Fruit fly (Drosophila melanogaster) whole organism, embryonic: ENCODE results near the gene CG17105.

Experiments used
- Bdp1 ChIP-seq: fragments of 200-800 bp; sonication (Bioruptor generic); optimal IDR thresholded peaks from 3 replicates; lab custom pipeline; 2016; ENCODE audit warnings: missing biosample characterization, missing genetic modification characterization
- CG1024 ChIP-seq: fragments of 200-800 bp; sonication (Bioruptor generic); IDR thresholded peaks from 2 replicates; pipeline ENCODE4 v1.3.6; 2022; ENCODE audit warnings: missing biosample characterization, missing genetic modification characterization
- CG10565 ChIP-seq: fragments of 200-800 bp; sonication (Bioruptor generic); optimal IDR thresholded peaks from 3 replicates; lab custom pipeline; 2016; ENCODE audit warnings: missing biosample characterization, mild to moderate bottlenecking, missing genetic modification characterization
- CG11504 ChIP-seq: fragments of 200-800 bp; sonication (Bioruptor generic); optimal IDR thresholded peaks from 3 replicates; lab custom pipeline; 2019; ENCODE audit warnings: missing biosample characterization, mild to moderate bottlenecking, missing genetic modification characterization, moderate library complexity
- CG12071 ChIP-seq: fragments of 200-800 bp; sonication (Bioruptor generic); optimal IDR thresholded peaks from 3 replicates; lab custom pipeline; 2018; ENCODE audit warnings: missing biosample characterization, mild to moderate bottlenecking, missing genetic modification characterization
- CG12299 ChIP-seq: fragments of 200-800 bp; sonication (Bioruptor generic); optimal IDR thresholded peaks from 2 replicates; lab custom pipeline; 2018; ENCODE audit warnings: missing biosample characterization, mild to moderate bottlenecking, missing genetic modification characterization
- CG12391 ChIP-seq: fragments of 200-800 bp; sonication (Bioruptor generic); optimal IDR thresholded peaks from 3 replicates; lab custom pipeline; 2018; ENCODE audit warnings: missing biosample characterization, mild to moderate bottlenecking, missing genetic modification characterization, moderate library complexity
- CG13296 ChIP-seq: fragments of 200-800 bp; sonication (Bioruptor generic); optimal IDR thresholded peaks from 3 replicates; lab custom pipeline; 2018; ENCODE audit warnings: missing biosample characterization, mild to moderate bottlenecking, missing genetic modification characterization
- CG16813 ChIP-seq: fragments of 200-800 bp; sonication (Bioruptor generic); IDR thresholded peaks from 3 replicates; pipeline ENCODE4 v1.3.6; 2022; ENCODE audit warnings: missing biosample characterization, missing genetic modification characterization; ENCODE audit not compliant: partially characterized antibody
- CG17802 ChIP-seq: fragments of 200-800 bp; sonication (Bioruptor generic); optimal IDR thresholded peaks from 2 replicates; lab custom pipeline; 2018; ENCODE audit warnings: missing biosample characterization, mild to moderate bottlenecking, missing genetic modification characterization, moderate library complexity
- CG2678 ChIP-seq: fragments of 200-800 bp; sonication (Bioruptor generic); optimal IDR thresholded peaks from 3 replicates; lab custom pipeline; 2019; ENCODE audit warnings: missing biosample characterization, mild to moderate bottlenecking, missing genetic modification characterization, moderate library complexity
- CG3281 ChIP-seq: fragments of 200-800 bp; sonication (Bioruptor generic); optimal IDR thresholded peaks from 3 replicates; lab custom pipeline; 2017; ENCODE audit warnings: missing biosample characterization, mild to moderate bottlenecking, missing genetic modification characterization
- CG33557 ChIP-seq: fragments of 200-800 bp; sonication (Bioruptor generic); optimal IDR thresholded peaks from 2 replicates; lab custom pipeline; 2019; ENCODE audit warnings: missing biosample characterization, mild to moderate bottlenecking, missing genetic modification characterization, moderate library complexity
- CG3847 ChIP-seq: fragments of 200-800 bp; sonication (Bioruptor generic); IDR thresholded peaks from 2 replicates; pipeline ENCODE4 v1.3.6; 2022; ENCODE audit warnings: missing biosample characterization, missing genetic modification characterization
- CG4282 ChIP-seq: fragments of 200-800 bp; sonication (Bioruptor generic); optimal IDR thresholded peaks from 2 replicates; lab custom pipeline; 2016; ENCODE audit warnings: missing biosample characterization, missing genetic modification characterization
- CG4404 ChIP-seq: fragments of 200-800 bp; sonication (Bioruptor generic); IDR thresholded peaks from 2 replicates; pipeline ENCODE4 v1.3.6; 2022; ENCODE audit warnings: missing biosample characterization, missing genetic modification characterization
- CG6254 ChIP-seq: fragments of 200-800 bp; sonication (Bioruptor generic); optimal IDR thresholded peaks from 3 replicates; lab custom pipeline; 2017; ENCODE audit warnings: mild to moderate bottlenecking, missing biosample characterization, missing genetic modification reagents, missing genetic modification characterization
- CG8924 ChIP-seq: fragments of 200-800 bp; optimal IDR thresholded peaks from 3 replicates; lab custom pipeline; 2019; ENCODE audit warnings: missing biosample characterization, mild to moderate bottlenecking, missing genetic modification characterization, moderate library complexity
- CG9876 ChIP-seq: fragments of 200-800 bp; sonication (Bioruptor generic); optimal IDR thresholded peaks from 2 replicates; lab custom pipeline; 2016; ENCODE audit warnings: missing biosample characterization, missing genetic modification characterization
- CHES-1-like ChIP-seq: fragments of 200-800 bp; sonication (Bioruptor generic); optimal IDR thresholded peaks from 2 replicates; lab custom pipeline; 2016; ENCODE audit warnings: missing biosample characterization, missing genetic modification characterization
- Dad ChIP-seq: fragments of 200-800 bp; sonication (Bioruptor generic); optimal IDR thresholded peaks from 3 replicates; lab custom pipeline; 2016; ENCODE audit warnings: missing biosample characterization, missing genetic modification characterization
- Dfd ChIP-seq, 2 experiments: fragments of >200 bp; optimal IDR thresholded peaks; 2 replicates each; lab custom pipeline; 2017; ENCODE audit warnings: missing biosample characterization in 2 of 2, missing genetic modification characterization in 2 of 2
- Doc2 ChIP-seq: fragments of 200-800 bp; sonication (Bioruptor generic); IDR thresholded peaks from 2 replicates; pipeline ENCODE4 v1.3.6; 2022; ENCODE audit warnings: missing biosample characterization, missing genetic modification characterization
- H15 ChIP-seq: fragments of 200-800 bp; sonication (Bioruptor generic); IDR thresholded peaks from 3 replicates; pipeline ENCODE4 v1.3.6; 2022; ENCODE audit warnings: missing biosample characterization, missing genetic modification characterization
- HLH3B ChIP-seq: fragments of 200-800 bp; sonication (Bioruptor generic); IDR thresholded peaks from 2 replicates; pipeline ENCODE4 v1.3.6; 2022; ENCODE audit warnings: missing biosample characterization, missing genetic modification characterization
- Hr78 ChIP-seq, 2 experiments: fragments of 200-800 bp in 1 of 2; fragments of >200 bp in 1 of 2; sonication (Bioruptor generic) in 1 of 2; optimal IDR thresholded peaks; 2 replicates each; lab custom pipeline; 2017 to 2019; ENCODE audit warnings: missing biosample characterization in 2 of 2, missing genetic modification characterization in 2 of 2, mild to moderate bottlenecking in 1 of 2, moderate library complexity in 1 of 2
- Hsf ChIP-seq: fragments of 200-800 bp; sonication (Bioruptor generic); optimal IDR thresholded peaks from 3 replicates; lab custom pipeline; 2016; ENCODE audit warnings: missing biosample characterization, missing genetic modification characterization
- MTF-1 ChIP-seq: fragments of 200-800 bp; sonication (Bioruptor generic); optimal IDR thresholded peaks from 2 replicates; lab custom pipeline; 2018; ENCODE audit warnings: missing biosample characterization, mild to moderate bottlenecking, missing genetic modification characterization, borderline replicate concordance
- NfI ChIP-seq: fragments of 200-800 bp; sonication (Bioruptor generic); optimal IDR thresholded peaks from 3 replicates; lab custom pipeline; 2018; ENCODE audit warnings: missing biosample characterization, mild to moderate bottlenecking, missing genetic modification characterization, moderate library complexity
- Optix ChIP-seq: fragments of 200-800 bp; sonication (Bioruptor generic); IDR thresholded peaks from 3 replicates; pipeline ENCODE4 v1.3.6; 2022; ENCODE audit warnings: missing biosample characterization, missing genetic modification characterization
- Six4 ChIP-seq: fragments of 200-800 bp; sonication (Bioruptor generic); optimal IDR thresholded peaks from 2 replicates; lab custom pipeline; 2016; ENCODE audit warnings: missing biosample characterization, missing genetic modification characterization
- Spps ChIP-seq: fragments of 200-800 bp; sonication (Bioruptor generic); optimal IDR thresholded peaks from 2 replicates; lab custom pipeline; 2018; ENCODE audit warnings: missing biosample characterization, mild to moderate bottlenecking, missing genetic modification characterization
- bab2 ChIP-seq: fragments of 200-800 bp; sonication (Bioruptor generic); optimal IDR thresholded peaks from 2 replicates; lab custom pipeline; 2016; ENCODE audit warnings: missing biosample characterization, missing genetic modification characterization
- dmrt99B ChIP-seq: fragments of 200-800 bp; sonication (Bioruptor generic); optimal IDR thresholded peaks from 2 replicates; lab custom pipeline; 2018; ENCODE audit warnings: missing biosample characterization, mild to moderate bottlenecking, missing genetic modification characterization, moderate library complexity
- fru ChIP-seq: fragments of >200 bp; optimal IDR thresholded peaks from 2 replicates; lab custom pipeline; 2017
- gcm2 ChIP-seq: fragments of 200-800 bp; sonication (Bioruptor generic); optimal IDR thresholded peaks from 2 replicates; lab custom pipeline; 2016; ENCODE audit warnings: missing biosample characterization, missing genetic modification characterization
- ham ChIP-seq: fragments of 200-800 bp; sonication (Bioruptor generic); IDR thresholded peaks from 2 replicates; pipeline ENCODE4 v1.3.6; 2022; ENCODE audit warnings: missing biosample characterization, missing genetic modification characterization
- hbn ChIP-seq: fragments of 200-800 bp; sonication (Bioruptor generic); IDR thresholded peaks from 2 replicates; pipeline ENCODE4 v1.3.6; 2022; ENCODE audit warnings: missing biosample characterization, missing genetic modification characterization; ENCODE audit not compliant: partially characterized antibody
- ken ChIP-seq: fragments of 200-800 bp; sonication (Bioruptor generic); IDR thresholded peaks from 3 replicates; pipeline ENCODE4 v1.3.6; 2022; ENCODE audit warnings: missing biosample characterization, missing genetic modification characterization
- lilli ChIP-seq: fragments of 200-800 bp; sonication (Bioruptor generic); optimal IDR thresholded peaks from 3 replicates; lab custom pipeline; 2016; ENCODE audit warnings: missing biosample characterization, missing genetic modification characterization
- mld ChIP-seq: fragments of 200-800 bp; sonication (Bioruptor generic); IDR thresholded peaks from 3 replicates; pipeline ENCODE4 v1.3.6; 2022; ENCODE audit warnings: missing biosample characterization, missing genetic modification characterization; ENCODE audit not compliant: partially characterized antibody
- peb ChIP-seq: fragments of 200-800 bp; sonication (Bioruptor generic); IDR thresholded peaks from 2 replicates; pipeline ENCODE4 v1.3.6; 2022; ENCODE audit warnings: missing biosample characterization, missing genetic modification characterization
- ranshi ChIP-seq: fragments of 200-800 bp; sonication (Bioruptor generic); IDR thresholded peaks from 2 replicates; pipeline ENCODE4 v1.3.6; 2022; ENCODE audit warnings: missing biosample characterization, missing genetic modification characterization
- rib ChIP-seq: fragments of 200-800 bp; sonication (Bioruptor generic); IDR thresholded peaks from 2 replicates; pipeline ENCODE4 v1.3.6; 2022; ENCODE audit warnings: missing biosample characterization, missing genetic modification characterization
- sima ChIP-seq: fragments of 200-800 bp; sonication (Bioruptor generic); optimal IDR thresholded peaks from 2 replicates; lab custom pipeline; 2016; ENCODE audit warnings: missing biosample characterization, missing genetic modification characterization
- so ChIP-seq: fragments of 200-800 bp; sonication (Bioruptor generic); IDR thresholded peaks from 3 replicates; pipeline ENCODE4 v1.3.6; 2022; ENCODE audit warnings: missing biosample characterization, missing genetic modification characterization
- tll ChIP-seq, 2 experiments: fragments of 200-800 bp in 1 of 2; fragments of >200 bp in 1 of 2; sonication (Bioruptor generic) in 1 of 2; optimal IDR thresholded peaks; 2 replicates each; lab custom pipeline; 2017 to 2019; ENCODE audit warnings: missing biosample characterization in 2 of 2, missing genetic modification characterization in 2 of 2, mild to moderate bottlenecking in 1 of 2, moderate library complexity in 1 of 2
- toy ChIP-seq: fragments of 200-800 bp; sonication (Bioruptor generic); IDR thresholded peaks from 2 replicates; pipeline ENCODE4 v1.3.6; 2022; ENCODE audit warnings: missing biosample characterization, missing genetic modification characterization
- tup ChIP-seq: fragments of 200-800 bp; sonication (Bioruptor generic); optimal IDR thresholded peaks from 2 replicates; lab custom pipeline; 2016; ENCODE audit warnings: missing biosample characterization, mild to moderate bottlenecking, missing genetic modification characterization, moderate library complexity
- unpg ChIP-seq: fragments of 200-800 bp; sonication (Bioruptor generic); optimal IDR thresholded peaks from 3 replicates; lab custom pipeline; 2018; ENCODE audit warnings: missing biosample characterization, mild to moderate bottlenecking, missing genetic modification characterization, moderate library complexity
- zf30C ChIP-seq: fragments of 200-800 bp; sonication (Bioruptor generic); optimal IDR thresholded peaks from 3 replicates; lab custom pipeline; 2018; ENCODE audit warnings: missing biosample characterization, mild to moderate bottlenecking, missing genetic modification characterization

The CG17105 gene

DNA sequence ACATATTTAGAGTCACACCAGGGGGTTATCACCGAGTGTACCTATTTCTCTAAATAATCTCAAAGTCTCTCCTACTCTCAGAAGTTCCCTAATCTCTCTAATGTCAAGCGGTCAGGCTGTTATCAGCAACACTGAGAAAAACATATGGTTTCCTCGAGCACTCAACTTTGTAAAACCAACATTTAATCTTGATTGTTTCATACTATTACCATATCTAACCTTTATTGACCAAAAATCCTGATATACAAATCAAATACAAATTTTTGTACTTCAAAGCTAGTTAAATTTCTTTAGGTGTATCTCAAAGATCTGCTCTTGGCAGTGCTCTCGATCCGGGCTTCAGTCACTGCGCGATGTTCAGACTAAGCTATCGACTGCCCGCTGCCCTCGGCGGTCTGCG lies 22.5 kb downstream of the CG17105 start, which contains the start of gene CG6415 (continued):
- no peak for TF ChIP-seq Dfd (GFP tag; optimal IDR thresholded peaks at IDR 0.05; lab: Kevin White, UChicago)
- no peak for TF ChIP-seq fru
- TF ChIP-seq Bdp1 (GFP tag; lab: Kevin White, UChicago): peak; percentile 25
- TF ChIP-seq Optix (GFP tag; lab: Robert Waterston, UW): peak; percentile 42; the same call in 1 of the 3 replicates
- TF ChIP-seq CG9876 (GFP tag; lab: Kevin White, UChicago): peak; percentile 57
- TF ChIP-seq H15 (GFP tag; lab: Robert Waterston, UW): peak; percentile 72; the same call in 2 of the 3 replicates
- no peak for TF ChIP-seq ham (GFP tag; lab: Robert Waterston, UW)
- TF ChIP-seq Spps (tag; lab: Kevin White, UChicago): peak; percentile 32
- peak; percentile 66 for TF ChIP-seq zf30C (GFP tag; lab: Kevin White, UChicago)
- TF ChIP-seq Doc2 (GFP tag; lab: Robert Waterston, UW): no peak
- TF ChIP-seq CG1024 (GFP tag; lab: Robert Waterston, UW): no peak
- TF ChIP-seq ranshi: peak; percentile 64
- no peak for TF ChIP-seq hbn (GFP tag; lab: Robert Waterston, UW)
- TF ChIP-seq tup (GFP tag; lab: Kevin White, UChicago): peak; percentile 36
- no peak for TF ChIP-seq rib (GFP tag; lab: Robert Waterston, UW)
- TF ChIP-seq tll (GFP tag; optimal IDR thresholded peaks at IDR 0.05; lab: Kevin White, UChicago): no peak
- peak; percentile 76 for TF ChIP-seq CG3281 (GFP tag; lab: Kevin White, UChicago)
- peak; percentile 76 for TF ChIP-seq so (GFP tag; lab: Robert Waterston, UW)
- TF ChIP-seq toy: 0 out of 2 replicates have a peak, but pooled peaks have one; percentile 30
- peak; percentile 73 for TF ChIP-seq bab2 (GFP tag; lab: Kevin White, UChicago)
- TF ChIP-seq CG3847 (GFP tag; lab: Robert Waterston, UW): peak; percentile 54
- TF ChIP-seq CG12071 (GFP tag; lab: Kevin White, UChicago): peak; percentile 65
- peak; percentile 81 for TF ChIP-seq unpg
- peak; percentile 73 for TF ChIP-seq Hsf (GFP tag; lab: Kevin White, UChicago)
- TF ChIP-seq Six4 (GFP tag; lab: Kevin White, UChicago): peak; percentile 40
- 0 out of 2 replicates have a peak, but pooled peaks have one; percentile 21 for TF ChIP-seq peb (GFP tag; lab: Robert Waterston, UW)
- peak; percentile 77 for TF ChIP-seq lilli (GFP tag; lab: Kevin White, UChicago)
- peak; percentile 60 for TF ChIP-seq NfI (GFP tag; lab: Kevin White, UChicago)
- TF ChIP-seq CG12299 (tag; lab: Kevin White, UChicago): no peak
- TF ChIP-seq HLH3B (GFP tag; lab: Robert Waterston, UW): peak; percentile 70; the same call in 1 of the 2 replicates
- TF ChIP-seq CG16813 (GFP tag; lab: Robert Waterston, UW): no peak
- TF ChIP-seq mld: no peak
- TF ChIP-seq CG12391 (tag; lab: Kevin White, UChicago): peak; percentile 76
- TF ChIP-seq dmrt99B (tag; lab: Kevin White, UChicago): peak; percentile 80
- peak; percentile 72 for TF ChIP-seq CG11504 (tag; lab: Kevin White, UChicago)
- TF ChIP-seq Dad: peak; percentile 20
- TF ChIP-seq sima (GFP tag; lab: Kevin White, UChicago): peak; percentile 11
- TF ChIP-seq CG10565 (GFP tag; lab: Kevin White, UChicago): no peak
- TF ChIP-seq CG33557 (GFP tag; lab: Kevin White, UChicago): peak; percentile 69
- TF ChIP-seq CG8924 (tag; lab: Kevin White, UChicago): peak; percentile 76
- TF ChIP-seq CG4404 (GFP tag; lab: Robert Waterston, UW): peak; percentile 66
- no peak for TF ChIP-seq gcm2 (GFP tag; lab: Kevin White, UChicago)
- peak; percentile 24 for TF ChIP-seq CG17802 (tag; lab: Kevin White, UChicago)
- TF ChIP-seq CG4282 (GFP tag; lab: Kevin White, UChicago): no peak
- peak; percentile 14 for TF ChIP-seq CHES-1-like (GFP tag; lab: Kevin White, UChicago)
- peak in 1 of 2 experiments; percentile 62 for TF ChIP-seq Hr78 (GFP tag; optimal IDR thresholded peaks at IDR 0.05; lab: Kevin White, UChicago)
- peak; percentile 50 for TF ChIP-seq CG13296 (GFP tag; lab: Kevin White, UChicago)
- peak; percentile 87 for TF ChIP-seq CG2678
- TF ChIP-seq CG6254 (GFP tag; lab: Kevin White, UChicago): peak; percentile 20
- TF ChIP-seq MTF-1: peak; percentile 50
- TF ChIP-seq ken (GFP tag; lab: Robert Waterston, UW): peak; percentile 68
